Fruit fly (Drosophila melanogaster) whole organism, embryonic: ENCODE measurements around the gene alphaTub84B.

Experiments
- Antp ChIP-seq: fragments of 200-800 bp; sonication (Bioruptor generic); optimal IDR thresholded peaks from 3 replicates; lab custom pipeline; 2016; ENCODE audit warnings: missing biosample characterization, missing genetic modification characterization
- CG10565 ChIP-seq: fragments of 200-800 bp; sonication (Bioruptor generic); optimal IDR thresholded peaks from 3 replicates; lab custom pipeline; 2016; ENCODE audit warnings: missing biosample characterization, mild to moderate bottlenecking, missing genetic modification characterization
- CG11398 ChIP-seq: fragments of 200-800 bp; sonication (Bioruptor generic); optimal IDR thresholded peaks from 2 replicates; lab custom pipeline; 2016; ENCODE audit warnings: missing biosample characterization, missing genetic modification characterization
- CG17829 ChIP-seq: fragments of 200-800 bp; optimal IDR thresholded peaks from 2 replicates; lab custom pipeline; 2019; ENCODE audit warnings: missing biosample characterization, mild to moderate bottlenecking, missing genetic modification characterization, moderate library complexity
- CG17912 ChIP-seq: fragments of 200-800 bp; sonication (Bioruptor generic); optimal IDR thresholded peaks from 2 replicates; lab custom pipeline; 2018; ENCODE audit warnings: missing biosample characterization, mild to moderate bottlenecking, missing genetic modification characterization
- CG2116 ChIP-seq: fragments of 200-800 bp; sonication (Bioruptor generic); optimal IDR thresholded peaks from 3 replicates; lab custom pipeline; 2018; ENCODE audit warnings: missing biosample characterization, mild to moderate bottlenecking, missing genetic modification characterization
- CG32532 ChIP-seq: fragments of 200-800 bp; sonication (Bioruptor generic); IDR thresholded peaks from 2 replicates; pipeline ENCODE4 v1.3.6; 2022; ENCODE audit warnings: missing biosample characterization, missing genetic modification characterization
- CG3995 ChIP-seq: fragments of 200-800 bp; sonication (Bioruptor generic); optimal IDR thresholded peaks from 3 replicates; lab custom pipeline; 2016; ENCODE audit warnings: missing biosample characterization, missing genetic modification characterization
- CG6254 ChIP-seq: fragments of 200-800 bp; sonication (Bioruptor generic); optimal IDR thresholded peaks from 3 replicates; lab custom pipeline; 2017; ENCODE audit warnings: mild to moderate bottlenecking, missing biosample characterization, missing genetic modification reagents, missing genetic modification characterization
- CG6791 ChIP-seq: fragments of 200-800 bp; sonication (Bioruptor generic); IDR thresholded peaks from 3 replicates; pipeline ENCODE4 v1.3.6; 2022; ENCODE audit warnings: missing biosample characterization, missing genetic modification characterization; ENCODE audit not compliant: partially characterized antibody
- CG7745 ChIP-seq: fragments of 200-800 bp; sonication (Bioruptor generic); optimal IDR thresholded peaks from 2 replicates; lab custom pipeline; 2018; ENCODE audit warnings: missing biosample characterization, mild to moderate bottlenecking, missing genetic modification characterization, moderate library complexity
- CG8388 ChIP-seq: fragments of 200-800 bp; sonication (Bioruptor generic); optimal IDR thresholded peaks from 2 replicates; lab custom pipeline; 2019; ENCODE audit warnings: missing biosample characterization, mild to moderate bottlenecking, missing genetic modification characterization, moderate library complexity
- CG9932 ChIP-seq: fragments of 200-800 bp; sonication (Bioruptor generic); IDR thresholded peaks from 2 replicates; pipeline ENCODE4 v1.3.6; 2022; ENCODE audit warnings: missing biosample characterization, missing genetic modification characterization
- Dad ChIP-seq: fragments of 200-800 bp; sonication (Bioruptor generic); optimal IDR thresholded peaks from 3 replicates; lab custom pipeline; 2016; ENCODE audit warnings: missing biosample characterization, missing genetic modification characterization
- Ets65A ChIP-seq: fragments of 200-800 bp; sonication (Bioruptor generic); peaks from one replicate; lab custom pipeline; 2016; ENCODE audit warnings: missing biosample characterization, missing genetic modification characterization
- H2.0 ChIP-seq: fragments of 200-800 bp; sonication (Bioruptor generic); IDR thresholded peaks from 2 replicates; pipeline ENCODE4 v1.3.6; 2022; ENCODE audit warnings: missing biosample characterization, missing genetic modification characterization
- HLH4C ChIP-seq: fragments of 200-800 bp; sonication (Bioruptor generic); IDR thresholded peaks from 3 replicates; pipeline ENCODE4 v1.3.6; 2022; ENCODE audit warnings: missing biosample characterization, missing genetic modification characterization; ENCODE audit not compliant: partially characterized antibody
- Hey ChIP-seq: fragments of 200-800 bp; sonication (Bioruptor generic); optimal IDR thresholded peaks from 3 replicates; lab custom pipeline; 2018; ENCODE audit warnings: missing biosample characterization, mild to moderate bottlenecking, missing genetic modification characterization
- Hmx ChIP-seq: fragments of 200-800 bp; sonication (Bioruptor generic); optimal IDR thresholded peaks from 2 replicates; lab custom pipeline; 2016; ENCODE audit warnings: missing biosample characterization, missing genetic modification characterization
- Hsf ChIP-seq: fragments of 200-800 bp; sonication (Bioruptor generic); optimal IDR thresholded peaks from 3 replicates; lab custom pipeline; 2016; ENCODE audit warnings: missing biosample characterization, missing genetic modification characterization
- MESR4 ChIP-seq: fragments of 200-800 bp; sonication (Bioruptor generic); optimal IDR thresholded peaks from 2 replicates; lab custom pipeline; 2018; ENCODE audit warnings: missing biosample characterization, mild to moderate bottlenecking, missing genetic modification characterization, moderate library complexity
- Med ChIP-seq: fragments of 200-800 bp; sonication (Bioruptor generic); peaks from one replicate; lab custom pipeline; 2016; ENCODE audit warnings: missing biosample characterization, missing genetic modification characterization, mild to moderate bottlenecking, inconsistent platforms, moderate library complexity
- Nf-YA ChIP-seq: fragments of 200-800 bp; sonication (Bioruptor generic); IDR thresholded peaks from 2 replicates; pipeline ENCODE4 v1.3.6; 2022; ENCODE audit warnings: missing biosample characterization, missing genetic modification characterization
- al ChIP-seq: fragments of 200-800 bp; sonication (Bioruptor generic); IDR thresholded peaks from 2 replicates; pipeline ENCODE4 v1.3.6; 2022; ENCODE audit warnings: missing biosample characterization, missing genetic modification characterization
- bsh ChIP-seq, 2 experiments: fragments of 200-800 bp; sonication (Bioruptor generic); optimal IDR thresholded peaks; 2 replicates each; lab custom pipeline; 2017 to 2018; ENCODE audit warnings: mild to moderate bottlenecking in 2 of 2, missing biosample characterization in 2 of 2, missing genetic modification characterization in 2 of 2, moderate library complexity in 1 of 2
- chm ChIP-seq: fragments of 200-800 bp; sonication (Bioruptor generic); IDR thresholded peaks from 2 replicates; pipeline ENCODE4 v1.3.6; 2022; ENCODE audit warnings: missing biosample characterization, missing genetic modification characterization
- ci ChIP-seq: fragments of 200-800 bp; sonication (Bioruptor generic); IDR thresholded peaks from 3 replicates; pipeline ENCODE4 v1.3.6; 2022; ENCODE audit warnings: missing biosample characterization, missing genetic modification characterization
- da ChIP-seq: fragments of 200-800 bp; sonication (Bioruptor generic); optimal IDR thresholded peaks from 2 replicates; lab custom pipeline; 2016; ENCODE audit warnings: missing biosample characterization, missing genetic modification characterization
- eyg ChIP-seq: fragments of 200-800 bp; sonication (Bioruptor generic); optimal IDR thresholded peaks from 3 replicates; lab custom pipeline; 2016; ENCODE audit warnings: missing biosample characterization, missing genetic modification characterization
- fd64A ChIP-seq: fragments of 200-800 bp; sonication (Bioruptor generic); optimal IDR thresholded peaks from 3 replicates; lab custom pipeline; 2018; ENCODE audit warnings: missing biosample characterization, mild to moderate bottlenecking, missing genetic modification characterization
- gem ChIP-seq: fragments of 200-800 bp; sonication (Bioruptor generic); optimal IDR thresholded peaks from 2 replicates; lab custom pipeline; 2019; ENCODE audit warnings: missing biosample characterization, mild to moderate bottlenecking, missing genetic modification characterization, moderate library complexity
- ind ChIP-seq: fragments of 200-800 bp; sonication (Bioruptor generic); optimal IDR thresholded peaks from 3 replicates; lab custom pipeline; 2016; ENCODE audit warnings: missing biosample characterization, missing genetic modification characterization
- lilli ChIP-seq: fragments of 200-800 bp; sonication (Bioruptor generic); optimal IDR thresholded peaks from 3 replicates; lab custom pipeline; 2016; ENCODE audit warnings: missing biosample characterization, missing genetic modification characterization
- mld ChIP-seq: fragments of 200-800 bp; sonication (Bioruptor generic); IDR thresholded peaks from 3 replicates; pipeline ENCODE4 v1.3.6; 2022; ENCODE audit warnings: missing biosample characterization, missing genetic modification characterization; ENCODE audit not compliant: partially characterized antibody
- pfk ChIP-seq: fragments of 200-800 bp; sonication (Bioruptor generic); optimal IDR thresholded peaks from 2 replicates; lab custom pipeline; 2018; ENCODE audit warnings: missing biosample characterization, mild to moderate bottlenecking, missing genetic modification characterization, moderate library complexity
- sens ChIP-seq: fragments of 200-800 bp; sonication (Bioruptor generic); peaks from one replicate; lab custom pipeline; 2016; ENCODE audit warnings: missing biosample characterization, missing genetic modification characterization
- sima ChIP-seq: fragments of 200-800 bp; sonication (Bioruptor generic); optimal IDR thresholded peaks from 2 replicates; lab custom pipeline; 2016; ENCODE audit warnings: missing biosample characterization, missing genetic modification characterization
- slbo ChIP-seq: fragments of 200-800 bp; sonication (Bioruptor generic); IDR thresholded peaks from 2 replicates; pipeline ENCODE4 v1.3.6; 2022; ENCODE audit warnings: missing biosample characterization, missing genetic modification characterization
- sob ChIP-seq: fragments of 200-800 bp; sonication (Bioruptor generic); IDR thresholded peaks from 2 replicates; pipeline ENCODE4 v1.3.6; 2022; ENCODE audit warnings: missing biosample characterization, missing genetic modification characterization
- tll ChIP-seq, 2 experiments: fragments of 200-800 bp in 1 of 2; fragments of >200 bp in 1 of 2; sonication (Bioruptor generic) in 1 of 2; optimal IDR thresholded peaks; 2 replicates each; lab custom pipeline; 2017 to 2019; ENCODE audit warnings: missing biosample characterization in 2 of 2, missing genetic modification characterization in 2 of 2, mild to moderate bottlenecking in 1 of 2, moderate library complexity in 1 of 2
- toy ChIP-seq: fragments of 200-800 bp; sonication (Bioruptor generic); IDR thresholded peaks from 2 replicates; pipeline ENCODE4 v1.3.6; 2022; ENCODE audit warnings: missing biosample characterization, missing genetic modification characterization

The alphaTub84B gene

dm6 chr3R:7085455-7085854, 944 bp upstream of the alphaTub84B start (continued):
- TF ChIP-seq slbo (GFP tag; lab: Robert Waterston, UW) = 0 out of 2 replicates have a peak, but pooled peaks have one; percentile 15
- no peak for TF ChIP-seq CG2116 (GFP tag; lab: Kevin White, UChicago)
- TF ChIP-seq Antp (GFP tag; lab: Kevin White, UChicago) = no peak
- 0 out of 2 replicates have a peak, but pooled peaks have one; percentile 22 for TF ChIP-seq sob
- no peak for TF ChIP-seq CG17829 (tag; lab: Kevin White, UChicago)
- no peak for TF ChIP-seq fd64A (GFP tag; lab: Kevin White, UChicago)
- TF ChIP-seq ind (GFP tag; lab: Kevin White, UChicago) = no peak
- TF ChIP-seq bsh (GFP tag; optimal IDR thresholded peaks at IDR 0.05; lab: Kevin White, UChicago) = no peak
- peak; percentile 67 for TF ChIP-seq CG3995
- TF ChIP-seq CG6254 (GFP tag; lab: Kevin White, UChicago) = no peak

- no peak for TF ChIP-seq CG32532
- TF ChIP-seq Hmx (GFP tag; lab: Kevin White, UChicago) = peak; percentile 1
Measured at dm6 chr3R:7085983-7086376, 419 bp upstream of the alphaTub84B start, which contains the start of gene Tailor. TSS of gene Tailor (minus strand) at chr3R:7086083.

dm6 chr3R:7087201-7087505, 754 bp downstream of the alphaTub84B start:
- TF ChIP-seq chm (GFP tag; lab: Robert Waterston, UW) = peak; percentile 53; the same call in 1 of the 2 replicates
- 0 out of 3 replicates have a peak, but pooled peaks have one; percentile 26 for TF ChIP-seq ci (GFP tag; lab: Robert Waterston, UW)
- peak; percentile 59 for TF ChIP-seq Med
- no peak for TF ChIP-seq CG10565 (GFP tag; lab: Kevin White, UChicago)
- TF ChIP-seq CG17912 (GFP tag; lab: Kevin White, UChicago) = peak; percentile 33
- TF ChIP-seq pfk (GFP tag; lab: Kevin White, UChicago) = no peak
- TF ChIP-seq Ets65A = peak; percentile 57
- TF ChIP-seq CG8388 (GFP tag; lab: Kevin White, UChicago) = no peak
- TF ChIP-seq MESR4 = no peak
- TF ChIP-seq Hsf (GFP tag; lab: Kevin White, UChicago) = no peak
- 0 out of 3 replicates have a peak, but pooled peaks have one; percentile 27 for TF ChIP-seq mld (GFP tag; lab: Robert Waterston, UW)

dm6 chr3R:7087904-7088303, 1.5 kb downstream of the alphaTub84B start:
- TF ChIP-seq CG6791 (GFP tag; lab: Robert Waterston, UW) = 0 out of 3 replicates have a peak, but pooled peaks have one; percentile 13
- no peak for TF ChIP-seq HLH4C
- no peak for TF ChIP-seq gem (tag; lab: Kevin White, UChicago)
- TF ChIP-seq Hey (tag; lab: Kevin White, UChicago) = no peak
- no peak for TF ChIP-seq toy (GFP tag; lab: Robert Waterston, UW)
- no peak for TF ChIP-seq eyg (GFP tag; lab: Kevin White, UChicago)
- TF ChIP-seq H2.0 (GFP tag; lab: Robert Waterston, UW) = 0 out of 2 replicates have a peak, but pooled peaks have one; percentile 4
- peak; percentile 8 for TF ChIP-seq sens (GFP tag; lab: Kevin White, UChicago)
- no peak for TF ChIP-seq CG7745 (tag; lab: Kevin White, UChicago)
- no peak for TF ChIP-seq da (GFP tag; lab: Kevin White, UChicago)
- TF ChIP-seq tll (GFP tag; optimal IDR thresholded peaks at IDR 0.05; lab: Kevin White, UChicago) = no peak
- no peak for TF ChIP-seq Dad
- TF ChIP-seq al = no peak
- TF ChIP-seq CG11398 (GFP tag; lab: Kevin White, UChicago) = no peak
- TF ChIP-seq Nf-YA (GFP tag; lab: Robert Waterston, UW) = no peak
- no peak for TF ChIP-seq lilli
- TF ChIP-seq sima = no peak
- 0 out of 2 replicates have a peak, but pooled peaks have one; percentile 10 for TF ChIP-seq CG9932 (GFP tag; lab: Robert Waterston, UW)
- TF ChIP-seq Ets65A = peak; percentile 85
